Fruit fly (Drosophila melanogaster) S2 (cell line): Measurements from ENCODE around the gene CG34176.

Source experiments
- CG8478 ChIP-seq: fragments of >200 bp; optimal IDR thresholded peaks from 2 replicates; lab custom pipeline; 2018
- CTCF ChIP-seq, 2 experiments: fragments of >200 bp; optimal IDR thresholded peaks; 2 replicates each; lab custom pipeline; 2018

dm6 chr2L:4038073-4038699, 34.3 kb downstream of the CG34176 start:
- TF ChIP-seq CG8478 (no peak), CTCF (optimal IDR thresholded peaks at IDR 0.05; lab: Kevin White, UChicago) (no peak)
